Worm (Caenorhabditis elegans) whole organism, mixed stage, embryonic: ENCODE data around the gene ZK512.10.

ENCODE experiments used
- M03D4.4 ChIP-seq: sonication (generic microtip); optimal IDR thresholded peaks from 2 replicates; lab custom pipeline; 2017; ENCODE audit warnings: mild to moderate bottlenecking, missing genetic modification characterization, missing compliant biosample characterization
- blmp-1 ChIP-seq: fragments of 150-350 bp; optimal IDR thresholded peaks from 2 replicates; lab custom pipeline; 2014; ENCODE audit warnings: missing biosample characterization, missing genetic modification characterization
- ceh-39 ChIP-seq: fragments of 150-350 bp; optimal IDR thresholded peaks from 2 replicates; lab custom pipeline; 2014; ENCODE audit warnings: missing biosample characterization, missing genetic modification characterization
- ceh-43 ChIP-seq: fragments of 200-800 bp; sonication (Bioruptor generic); optimal IDR thresholded peaks from 2 replicates; lab custom pipeline; 2018; ENCODE audit warnings: mild to moderate bottlenecking, missing genetic modification characterization, moderate library complexity, missing compliant biosample characterization
- cnd-1 ChIP-seq: fragments of 200-800 bp; sonication (Bioruptor generic); optimal IDR thresholded peaks from 2 replicates; lab custom pipeline; 2018; ENCODE audit warnings: mild to moderate bottlenecking, missing genetic modification characterization, missing compliant biosample characterization
- drap-1 ChIP-seq: fragments of 200-800 bp; sonication (Bioruptor generic); optimal IDR thresholded peaks from 3 replicates; lab custom pipeline; 2018; ENCODE audit warnings: mild to moderate bottlenecking, missing genetic modification characterization, missing compliant biosample characterization
- elt-1 ChIP-seq: sonication (generic microtip); optimal IDR thresholded peaks from 2 replicates; lab custom pipeline; 2017; ENCODE audit warnings: missing genetic modification characterization, mild to moderate bottlenecking, missing compliant biosample characterization, antibody characterized with exemption, moderate library complexity, borderline replicate concordance; ENCODE audit not compliant: insufficient read depth
- flh-1 ChIP-seq: fragments of 200-800 bp; sonication (Bioruptor generic); optimal IDR thresholded peaks from 2 replicates; lab custom pipeline; 2018; ENCODE audit warnings: mild to moderate bottlenecking, missing genetic modification characterization, moderate library complexity, missing compliant biosample characterization
- ham-2 ChIP-seq: fragments of 200-800 bp; sonication (Bioruptor generic); optimal IDR thresholded peaks from 2 replicates; lab custom pipeline; 2018; ENCODE audit warnings: mild to moderate bottlenecking, missing genetic modification characterization, missing compliant biosample characterization
- hlh-1 ChIP-seq: fragments of 150-350 bp; optimal IDR thresholded peaks from 2 replicates; lab custom pipeline; 2014; ENCODE audit warnings: missing biosample characterization, missing genetic modification reagents, missing genetic modification characterization
- lin-13 ChIP-seq: fragments of 150-350 bp; optimal IDR thresholded peaks from 2 replicates; lab custom pipeline; 2014; ENCODE audit warnings: missing biosample characterization, missing genetic modification characterization
- lin-32 ChIP-seq: fragments of 200-800 bp; sonication (Bioruptor generic); optimal IDR thresholded peaks from 2 replicates; lab custom pipeline; 2018; ENCODE audit warnings: mild to moderate bottlenecking, missing genetic modification characterization, missing compliant biosample characterization
- lsy-2 ChIP-seq: fragments of 150-350 bp; optimal IDR thresholded peaks from 2 replicates; lab custom pipeline; 2014; ENCODE audit warnings: missing biosample characterization, missing genetic modification characterization
- mls-2 ChIP-seq: sonication (generic microtip); optimal IDR thresholded peaks from 2 replicates; lab custom pipeline; 2016; ENCODE audit warnings: mild to moderate bottlenecking, missing genetic modification characterization, moderate library complexity, missing compliant biosample characterization
- nhr-2 ChIP-seq: fragments of 150-350 bp; optimal IDR thresholded peaks from 2 replicates; lab custom pipeline; 2014; ENCODE audit warnings: missing biosample characterization, missing genetic modification characterization
- nhr-76 ChIP-seq: sonication (generic microtip); optimal IDR thresholded peaks from 2 replicates; lab custom pipeline; 2017; ENCODE audit warnings: missing biosample characterization, missing genetic modification characterization
- pha-4 ChIP-seq: fragments of 150-350 bp; optimal IDR thresholded peaks from 2 replicates; lab custom pipeline; 2018; ENCODE audit warnings: missing biosample characterization, missing genetic modification reagents, missing genetic modification characterization
- sem-2 ChIP-seq: fragments of 200-800 bp; sonication (Bioruptor generic); optimal IDR thresholded peaks from 2 replicates; lab custom pipeline; 2018; ENCODE audit warnings: mild to moderate bottlenecking, missing genetic modification characterization, missing compliant biosample characterization
- snpc-4 ChIP-seq: fragments of 150-350 bp; optimal IDR thresholded peaks from 2 replicates; lab custom pipeline; 2014; ENCODE audit warnings: missing biosample characterization, missing genetic modification characterization
- sptf-1 ChIP-seq: sonication (generic microtip); optimal IDR thresholded peaks from 2 replicates; lab custom pipeline; 2017; ENCODE audit warnings: mild to moderate bottlenecking, missing genetic modification characterization, moderate library complexity, missing compliant biosample characterization
- tbx-8 ChIP-seq: fragments of 200-800 bp; sonication (Bioruptor generic); optimal IDR thresholded peaks from 2 replicates; lab custom pipeline; 2018; ENCODE audit warnings: mild to moderate bottlenecking, missing genetic modification characterization, moderate library complexity, missing compliant biosample characterization
- unc-120 ChIP-seq: sonication (generic microtip); optimal IDR thresholded peaks from 2 replicates; lab custom pipeline; 2017; ENCODE audit warnings: missing genetic modification characterization, missing compliant biosample characterization; ENCODE audit not compliant: poor library complexity, severe bottlenecking
- unc-62 ChIP-seq: fragments of 150-350 bp; optimal IDR thresholded peaks from 2 replicates; lab custom pipeline; 2014; ENCODE audit warnings: missing biosample characterization, missing genetic modification reagents, missing genetic modification characterization
- zip-8 ChIP-seq: fragments of 150-350 bp; optimal IDR thresholded peaks from 2 replicates; lab custom pipeline; 2014; ENCODE audit warnings: missing biosample characterization, missing genetic modification characterization
- ztf-11 ChIP-seq: fragments of 150-350 bp; optimal IDR thresholded peaks from 2 replicates; lab custom pipeline; 2014; ENCODE audit warnings: missing biosample characterization, missing genetic modification characterization

The ZK512.10 gene

ce11 chrIII:9110270-9110669 lies 20.4 kb upstream of the ZK512.10 start:
- TF ChIP-seq blmp-1 (no peak), hlh-1 (tag; lab: Kevin White, UChicago) (no peak), unc-120 (tag; lab: Kevin White, UChicago) (no peak), pha-4 (tag; lab: Kevin White, UChicago) (no peak), flh-1 (GFP tag; lab: Kevin White, UChicago) (no peak), snpc-4 (tag; lab: Kevin White, UChicago) (no peak), ceh-39 (no peak), ztf-11 (tag; lab: Kevin White, UChicago) (no peak), nhr-2 (tag; lab: Kevin White, UChicago) (no peak), ceh-43 (no peak), lin-32 (no peak), unc-62 (GFP tag; lab: Kevin White, UChicago) (no peak), sptf-1 (tag; lab: Kevin White, UChicago) (no peak), lsy-2 (tag; lab: Kevin White, UChicago) (no peak)

DNA sequence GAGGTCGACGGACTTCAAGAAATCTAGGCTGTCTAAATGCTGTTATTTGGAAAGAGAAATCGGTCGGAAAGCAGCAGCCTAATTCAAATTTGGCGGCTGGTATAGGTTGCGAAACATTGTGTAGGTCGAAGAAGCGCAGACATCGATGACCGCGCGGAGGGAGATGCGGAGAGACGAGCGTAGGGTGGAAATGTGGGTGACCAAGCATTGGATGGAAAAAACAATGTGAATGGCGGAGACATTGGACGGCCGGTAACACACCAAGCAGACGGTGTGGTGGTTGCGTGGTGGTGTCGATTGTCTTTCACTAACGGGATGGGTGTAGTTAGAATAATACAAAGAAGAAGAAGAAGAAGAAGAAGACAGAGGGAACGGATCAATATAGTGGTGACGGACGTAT lies 18.2 kb upstream of the ZK512.10 start:
- TF ChIP-seq tbx-8 (no peak), lsy-2 (tag; lab: Kevin White, UChicago) (no peak), mls-2 (tag; lab: Kevin White, UChicago) (peak; percentile 66), M03D4.4 (tag; lab: Kevin White, UChicago) (peak; percentile 36), lin-13 (peak; percentile 48), drap-1 (GFP tag; lab: Kevin White, UChicago) (peak; percentile 23), zip-8 (tag; lab: Kevin White, UChicago) (peak; percentile 1), hlh-1 (tag; lab: Kevin White, UChicago) (no peak), ceh-39 (peak; percentile 37), elt-1 (tag; lab: Kevin White, UChicago) (no peak), ham-2 (GFP tag; lab: Kevin White, UChicago) (peak; percentile 74), sptf-1 (tag; lab: Kevin White, UChicago) (peak; percentile 56), nhr-2 (tag; lab: Kevin White, UChicago) (peak; percentile 77)

ce11 chrIII:9114076-9114475 lies 16.6 kb upstream of the ZK512.10 start:
- no peak for TF ChIP-seq flh-1 (GFP tag; lab: Kevin White, UChicago)
- TF ChIP-seq ham-2 (GFP tag; lab: Kevin White, UChicago) = no peak
- no peak for TF ChIP-seq unc-120 (tag; lab: Kevin White, UChicago)
- TF ChIP-seq snpc-4 (tag; lab: Kevin White, UChicago) = no peak
- no peak for TF ChIP-seq lin-13
- no peak for TF ChIP-seq nhr-76 (tag; lab: Kevin White, UChicago)
- no peak for TF ChIP-seq blmp-1
- TF ChIP-seq tbx-8 = no peak
- TF ChIP-seq zip-8 (tag; lab: Kevin White, UChicago) = no peak
- TF ChIP-seq unc-62 (GFP tag; lab: Kevin White, UChicago) = no peak
- no peak for TF ChIP-seq lin-32
- no peak for TF ChIP-seq M03D4.4 (tag; lab: Kevin White, UChicago)

DNA sequence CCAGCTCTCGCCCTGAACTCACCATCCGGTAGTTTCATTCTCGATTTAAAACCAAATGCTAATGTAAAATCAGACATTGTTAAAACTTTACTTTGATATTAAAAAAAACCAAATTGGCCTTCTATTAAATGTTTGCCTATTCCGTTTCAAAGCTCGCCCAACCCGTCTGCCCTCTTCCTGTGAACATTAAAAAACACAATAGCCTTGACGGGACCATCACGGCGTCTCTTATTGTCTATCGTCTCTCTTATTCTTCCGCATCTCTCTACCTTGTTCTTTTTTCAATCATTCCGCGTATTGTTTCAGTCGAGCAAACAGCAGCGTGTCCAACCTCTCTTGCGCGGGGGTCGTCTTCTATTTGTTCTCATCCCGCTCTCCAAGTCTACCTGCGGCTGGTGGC lies 16.0 kb upstream of the ZK512.10 start, which contains the start of gene ZK512.1:
Gene ZK512.1, plus strand, starts transcription at position 301 of the 400 bp plus-strand sequence.
- TF ChIP-seq pha-4 (tag; lab: Kevin White, UChicago) = peak; percentile 24
- no peak for TF ChIP-seq M03D4.4 (tag; lab: Kevin White, UChicago)
- TF ChIP-seq lin-13 = no peak
- no peak for TF ChIP-seq flh-1 (GFP tag; lab: Kevin White, UChicago)
- TF ChIP-seq cnd-1 (tag; lab: Kevin White, UChicago) = peak; percentile 4
- peak; percentile 32 for TF ChIP-seq ham-2 (GFP tag; lab: Kevin White, UChicago)

ce11 chrIII:9115745-9116144 lies 14.9 kb upstream of the ZK512.10 start:
- TF ChIP-seq drap-1 (GFP tag; lab: Kevin White, UChicago) (no peak), cnd-1 (tag; lab: Kevin White, UChicago) (no peak)
- TF ChIP-seq, all 35 proteins: peak for 0

- peak; percentile 25 for TF ChIP-seq cnd-1 (tag; lab: Kevin White, UChicago)
- TF ChIP-seq ceh-43 = no peak
- TF ChIP-seq sem-2 (GFP tag; lab: Kevin White, UChicago) = no peak
- no peak for TF ChIP-seq lin-32
- no peak for TF ChIP-seq mls-2 (tag; lab: Kevin White, UChicago)
- no peak for TF ChIP-seq flh-1 (GFP tag; lab: Kevin White, UChicago)
- TF ChIP-seq sptf-1 (tag; lab: Kevin White, UChicago) = no peak
- peak; percentile 74 for TF ChIP-seq hlh-1 (tag; lab: Kevin White, UChicago)
Measured at ce11 chrIII:9118314-9118850, 12.3 kb upstream of the ZK512.10 start, which contains the start of gene grl-11. Gene grl-11, minus strand, starts transcription at chrIII:9118364.
